Worm (Caenorhabditis elegans) whole organism, late embryonic: ENCODE results near the gene cpg-7.
A peak's percentile ranks its signal among the peaks of the same experiment; 100 is the strongest.

Experiments
- F13H6.1 ChIP-seq: sonication (generic microtip); optimal IDR thresholded peaks from 2 replicates; lab custom pipeline; 2016; ENCODE audit warnings: missing genetic modification characterization, missing compliant biosample characterization
- dve-1 ChIP-seq: sonication (generic microtip); optimal IDR thresholded peaks from 2 replicates; lab custom pipeline; 2017; ENCODE audit warnings: antibody characterized with exemption, mild to moderate bottlenecking, missing genetic modification characterization, missing compliant biosample characterization
- hlh-8 ChIP-seq: sonication (generic microtip); optimal IDR thresholded peaks from 2 replicates; lab custom pipeline; 2016; ENCODE audit warnings: missing genotype, missing genetic modification characterization, missing compliant biosample characterization

ce11 chrII:14059767-14060166 lies 49.3 kb downstream of the cpg-7 start, which contains the start of gene rpb-11:
- TF ChIP-seq hlh-8 (peak; percentile 50), F13H6.1 (peak; percentile 24), dve-1 (peak; percentile 6)
